Fruit fly (Drosophila melanogaster) whole organism, prepupa: Measurements from ENCODE around the gene dUTPase.

Source experiments
- Lpt ChIP-seq: fragments of 200-800 bp; sonication (Bioruptor generic); optimal IDR thresholded peaks from 3 replicates; lab custom pipeline; 2016; ENCODE audit warnings: missing biosample characterization, missing genetic modification characterization
- fd59A ChIP-seq: fragments of 200-800 bp; sonication (Bioruptor generic); optimal IDR thresholded peaks from 2 replicates; lab custom pipeline; 2017; ENCODE audit warnings: missing biosample characterization, mild to moderate bottlenecking, missing genetic modification characterization, missing genetic modification reagents
- fkh ChIP-seq: fragments of 200-800 bp; sonication (Bioruptor generic); optimal IDR thresholded peaks from 3 replicates; lab custom pipeline; 2017; ENCODE audit warnings: missing biosample characterization, mild to moderate bottlenecking, missing genetic modification characterization, moderate library complexity
- spab ChIP-seq: fragments of 200-800 bp; sonication (Bioruptor generic); optimal IDR thresholded peaks from 2 replicates; lab custom pipeline; 2017; ENCODE audit warnings: missing biosample characterization, mild to moderate bottlenecking, missing genetic modification characterization, missing genetic modification reagents

dm6 chr2L:10964493-10964892 lies 46.6 kb upstream of the dUTPase start:
- TF ChIP-seq fkh (GFP tag; lab: Kevin White, UChicago) (no peak), spab (GFP tag; lab: Kevin White, UChicago) (no peak), fd59A (GFP tag; lab: Kevin White, UChicago) (no peak), Lpt (GFP tag; lab: Kevin White, UChicago) (no peak)
